Worm (Caenorhabditis elegans) whole organism, L2 larva: ENCODE measurements around the gene C17G1.14.

Source experiments
- C34F6.9 ChIP-seq: fragments of 150-350 bp; optimal IDR thresholded peaks from 2 replicates; lab custom pipeline; 2014; ENCODE audit warnings: missing biosample characterization, missing genetic modification characterization
- F13H6.1 ChIP-seq: sonication (generic microtip); optimal IDR thresholded peaks from 2 replicates; lab custom pipeline; 2016; ENCODE audit warnings: missing genetic modification characterization, missing compliant biosample characterization
- R02D3.7 ChIP-seq: fragments of 150-350 bp; optimal IDR thresholded peaks from 2 replicates; lab custom pipeline; 2014; ENCODE audit warnings: missing biosample characterization, missing genetic modification characterization
- Y55F3AM.14 ChIP-seq: fragments of 200-800 bp; sonication (Bioruptor generic); optimal IDR thresholded peaks from 2 replicates; lab custom pipeline; 2018; ENCODE audit warnings: mild to moderate bottlenecking, missing genetic modification characterization, missing compliant biosample characterization
- ZK546.5 ChIP-seq: sonication (generic microtip); optimal IDR thresholded peaks from 2 replicates; lab custom pipeline; 2017; ENCODE audit warnings: missing biosample characterization, missing genetic modification characterization
- alr-1 ChIP-seq: fragments of 150-350 bp; optimal IDR thresholded peaks from 2 replicates; lab custom pipeline; 2014; ENCODE audit warnings: missing biosample characterization, missing genetic modification characterization
- aly-2 ChIP-seq: fragments of 150-350 bp; optimal IDR thresholded peaks from 2 replicates; lab custom pipeline; 2014; ENCODE audit warnings: missing biosample characterization, missing genetic modification characterization
- ama-1 ChIP-seq: fragments of 150-350 bp; optimal IDR thresholded peaks from 2 replicates; lab custom pipeline; 2018; ENCODE audit warnings: inconsistent platforms
- blmp-1 ChIP-seq: sonication (generic microtip); optimal IDR thresholded peaks from 2 replicates; lab custom pipeline; 2017; ENCODE audit warnings: missing genetic modification characterization, mild to moderate bottlenecking, missing compliant biosample characterization, antibody characterized with exemption, moderate library complexity; ENCODE audit not compliant: insufficient read depth
- ceh-16 ChIP-seq: fragments of 150-350 bp; optimal IDR thresholded peaks from 2 replicates; lab custom pipeline; 2014; ENCODE audit warnings: missing biosample characterization, missing genetic modification characterization
- ceh-82 ChIP-seq: fragments of 150-350 bp; optimal IDR thresholded peaks from 2 replicates; lab custom pipeline; 2014; ENCODE audit warnings: missing biosample characterization, missing genetic modification characterization
- crh-2 ChIP-seq: sonication (generic microtip); optimal IDR thresholded peaks from 2 replicates; lab custom pipeline; 2017; ENCODE audit warnings: missing biosample characterization, missing genetic modification characterization
- dmd-4 ChIP-seq: sonication (generic microtip); optimal IDR thresholded peaks from 2 replicates; lab custom pipeline; 2017; ENCODE audit warnings: missing biosample characterization, missing genetic modification characterization
- egl-27 ChIP-seq: sonication (generic microtip); optimal IDR thresholded peaks from 3 replicates; lab custom pipeline; 2017; ENCODE audit warnings: missing biosample characterization, missing genetic modification reagents, missing genetic modification characterization
- elt-3 ChIP-seq: sonication (generic microtip); optimal IDR thresholded peaks from 2 replicates; lab custom pipeline; 2017; ENCODE audit warnings: missing biosample characterization, missing genetic modification characterization
- fos-1 ChIP-seq: fragments of 150-350 bp; optimal IDR thresholded peaks from 2 replicates; lab custom pipeline; 2014; ENCODE audit warnings: missing biosample characterization, missing genetic modification characterization
- lin-11 ChIP-seq: fragments of 150-350 bp; sonication (generic microtip); optimal IDR thresholded peaks from 2 replicates; lab custom pipeline; 2014; ENCODE audit warnings: missing biosample characterization, missing genetic modification characterization, inconsistent platforms, mixed read lengths
- lin-39 ChIP-seq: fragments of 150-350 bp; optimal IDR thresholded peaks from 2 replicates; lab custom pipeline; 2014; ENCODE audit warnings: missing biosample characterization, missing genetic modification reagents, missing genetic modification characterization
- lsy-2 ChIP-seq, 2 experiments: fragments of 150-350 bp in 1 of 2; sonication (generic microtip) in 1 of 2; optimal IDR thresholded peaks; 2 replicates each; lab custom pipeline; 2014 to 2017; ENCODE audit warnings: missing biosample characterization in 2 of 2, missing genetic modification characterization in 2 of 2
- mab-5 ChIP-seq: fragments of 150-350 bp; optimal IDR thresholded peaks from 2 replicates; lab custom pipeline; 2014; ENCODE audit warnings: missing biosample characterization, missing genetic modification characterization
- mbf-1 ChIP-seq: sonication (generic microtip); optimal IDR thresholded peaks from 2 replicates; lab custom pipeline; 2017; ENCODE audit warnings: missing biosample characterization, missing genetic modification characterization
- mdl-1 ChIP-seq, 2 experiments: fragments of 150-350 bp in 1 of 2; sonication (generic microtip) in 1 of 2; optimal IDR thresholded peaks; 2 replicates each; lab custom pipeline; 2017; ENCODE audit warnings: missing biosample characterization in 2 of 2, missing genetic modification characterization in 2 of 2
- nhr-10 ChIP-seq: sonication (generic microtip); optimal IDR thresholded peaks from 2 replicates; lab custom pipeline; 2017; ENCODE audit warnings: missing biosample characterization, missing genetic modification characterization
- nhr-11 ChIP-seq: fragments of 150-350 bp; optimal IDR thresholded peaks from 2 replicates; lab custom pipeline; 2014; ENCODE audit warnings: missing biosample characterization, missing genetic modification characterization
- nhr-12 ChIP-seq: fragments of 150-350 bp; optimal IDR thresholded peaks from 2 replicates; lab custom pipeline; 2014; ENCODE audit warnings: missing biosample characterization, missing genetic modification characterization
- nhr-129 ChIP-seq: fragments of 150-350 bp; optimal IDR thresholded peaks from 2 replicates; lab custom pipeline; 2014; ENCODE audit warnings: missing biosample characterization, missing genetic modification characterization
- nhr-21 ChIP-seq: fragments of 150-350 bp; optimal IDR thresholded peaks from 2 replicates; lab custom pipeline; 2014; ENCODE audit warnings: missing biosample characterization, missing genetic modification characterization
- nhr-23 ChIP-seq: fragments of 150-350 bp; optimal IDR thresholded peaks from 2 replicates; lab custom pipeline; 2014; ENCODE audit warnings: missing biosample characterization, missing genetic modification reagents, missing genetic modification characterization
- nhr-237 ChIP-seq: fragments of 150-350 bp; optimal IDR thresholded peaks from 2 replicates; lab custom pipeline; 2014; ENCODE audit warnings: missing biosample characterization, missing genetic modification characterization
- nhr-25 ChIP-seq: fragments of 150-350 bp; sonication (generic microtip); optimal IDR thresholded peaks from 3 replicates; lab custom pipeline; 2014; ENCODE audit warnings: missing biosample characterization, missing genetic modification characterization
- nhr-6 ChIP-seq: fragments of 150-350 bp; optimal IDR thresholded peaks from 2 replicates; lab custom pipeline; 2014; ENCODE audit warnings: missing biosample characterization, missing genetic modification characterization
- nhr-77 ChIP-seq: fragments of 150-350 bp; optimal IDR thresholded peaks from 2 replicates; lab custom pipeline; 2014; ENCODE audit warnings: missing biosample characterization, missing genetic modification characterization
- peb-1 ChIP-seq: fragments of 150-350 bp; optimal IDR thresholded peaks from 2 replicates; lab custom pipeline; 2014; ENCODE audit warnings: missing biosample characterization, missing genetic modification characterization
- sem-4 ChIP-seq: fragments of 150-350 bp; optimal IDR thresholded peaks from 2 replicates; lab custom pipeline; 2014; ENCODE audit warnings: missing biosample characterization, missing genetic modification reagents, missing genetic modification characterization
- skn-1 ChIP-seq: sonication (generic microtip); optimal IDR thresholded peaks from 2 replicates; lab custom pipeline; 2017; ENCODE audit warnings: missing biosample characterization, missing genetic modification characterization
- sma-3 ChIP-seq: sonication (generic microtip); optimal IDR thresholded peaks from 2 replicates; lab custom pipeline; 2016; ENCODE audit warnings: missing genetic modification reagents, missing genetic modification characterization, missing compliant biosample characterization
- snpc-4 ChIP-seq: fragments of 150-350 bp; optimal IDR thresholded peaks from 2 replicates; lab custom pipeline; 2014; ENCODE audit warnings: missing biosample characterization, missing genetic modification characterization
- unc-39 ChIP-seq: fragments of 150-350 bp; optimal IDR thresholded peaks from 2 replicates; lab custom pipeline; 2014; ENCODE audit warnings: missing biosample characterization, missing genetic modification characterization
- unc-55 ChIP-seq: fragments of 150-350 bp; sonication (generic microtip); optimal IDR thresholded peaks from 3 replicates; lab custom pipeline; 2014; ENCODE audit warnings: missing biosample characterization, missing genetic modification reagents, missing genetic modification characterization
- unc-62 ChIP-seq: fragments of 150-350 bp; optimal IDR thresholded peaks from 2 replicates; lab custom pipeline; 2014; ENCODE audit warnings: missing biosample characterization, missing genetic modification reagents, missing genetic modification characterization
- ztf-1 ChIP-seq: fragments of 200-800 bp; sonication (Bioruptor generic); conservative IDR thresholded peaks from 2 replicates; pipeline ENCODE4 v1.3.6; 2022; ENCODE audit warnings: missing genetic modification characterization, missing compliant biosample characterization
- ztf-11 ChIP-seq: sonication (generic microtip); optimal IDR thresholded peaks from 2 replicates; lab custom pipeline; 2017; ENCODE audit warnings: missing biosample characterization, missing genetic modification characterization
- ztf-4 ChIP-seq: fragments of 150-350 bp; optimal IDR thresholded peaks from 2 replicates; lab custom pipeline; 2014; ENCODE audit warnings: missing biosample characterization, missing genetic modification characterization

C17G1.14 gene

ce11 chrX:9921257-9921656 is 17.4 kb upstream of the C17G1.14 start, which contains the start of gene C17G1.2:
Gene C17G1.2 (plus strand): TSS chrX:9921557.
- no peak for TF ChIP-seq nhr-129 (tag; lab: Kevin White, UChicago)
- TF ChIP-seq nhr-6 = no peak
- TF ChIP-seq mab-5 (tag; lab: Kevin White, UChicago) = no peak
- TF ChIP-seq F13H6.1 (tag; lab: Kevin White, UChicago) = no peak
- TF ChIP-seq nhr-11 = no peak
- TF ChIP-seq alr-1 (tag; lab: Kevin White, UChicago) = no peak
- TF ChIP-seq fos-1 (tag; lab: Kevin White, UChicago) = no peak
- TF ChIP-seq skn-1 (tag; lab: Kevin White, UChicago) = no peak
- TF ChIP-seq egl-27 (tag; lab: Kevin White, UChicago) = no peak
- no peak for TF ChIP-seq ztf-1 (GFP tag; lab: Robert Waterston, UW)
- TF ChIP-seq ztf-11 = no peak
- no peak for TF ChIP-seq elt-3 (tag; lab: Kevin White, UChicago)
- no peak for TF ChIP-seq sem-4 (tag; lab: Kevin White, UChicago)
- no peak for TF ChIP-seq nhr-12 (tag; lab: Kevin White, UChicago)
- TF ChIP-seq ztf-4 = no peak
- no peak for TF ChIP-seq lin-11 (tag; lab: Kevin White, UChicago)
- no peak for TF ChIP-seq crh-2 (tag; lab: Kevin White, UChicago)

- TF ChIP-seq mab-5 (tag; lab: Kevin White, UChicago) = no peak
- TF ChIP-seq fos-1 (tag; lab: Kevin White, UChicago) = peak; percentile 69
- TF ChIP-seq, all 48 proteins: peak for 1
These were observed 13.7 kb upstream of the C17G1.14 start, which contains the start of gene ugt-23 for ce11 chrX:9924962-9925361. Gene ugt-23 (minus strand): TSS chrX:9925173.

- no peak for TF ChIP-seq dmd-4 (tag; lab: Kevin White, UChicago)
- TF ChIP-seq peb-1 (tag; lab: Kevin White, UChicago) = no peak
- TF ChIP-seq nhr-21 = peak; percentile 29
- TF ChIP-seq R02D3.7 (tag; lab: Kevin White, UChicago) = no peak
- no peak for TF ChIP-seq skn-1 (tag; lab: Kevin White, UChicago)
- TF ChIP-seq ama-1 (lab: Kevin White, UChicago) = no peak
- TF ChIP-seq lin-39 (tag; lab: Kevin White, UChicago) = no peak
- TF ChIP-seq C34F6.9 (tag; lab: Kevin White, UChicago) = peak; percentile 30
These were observed 10.6 kb upstream of the C17G1.14 start for ce11 chrX:9927993-9928392.

ce11 chrX:9931362-9931761 is 7.3 kb upstream of the C17G1.14 start, which contains the start of gene nra-3:
Gene nra-3 (minus strand): TSS chrX:9931462.
- TF ChIP-seq dmd-4 (tag; lab: Kevin White, UChicago) (no peak), F13H6.1 (tag; lab: Kevin White, UChicago) (peak; percentile 17)
- TF ChIP-seq, all 48 proteins: peak for 1

ce11 chrX:9932226-9932773 is 6.3 kb upstream of the C17G1.14 start, which contains the start of gene tsp-21:
Gene tsp-21 (plus strand): TSS chrX:9932371.
- TF ChIP-seq sma-3 (GFP tag; lab: Kevin White, UChicago) (peak; percentile 79), C34F6.9 (tag; lab: Kevin White, UChicago) (peak; percentile 77), aly-2 (tag; lab: Kevin White, UChicago) (no peak), nhr-10 (tag; lab: Kevin White, UChicago) (no peak), ceh-82 (tag; lab: Kevin White, UChicago) (no peak), unc-62 (no peak), elt-3 (tag; lab: Kevin White, UChicago) (no peak), fos-1 (tag; lab: Kevin White, UChicago) (peak; percentile 96), ceh-16 (tag; lab: Kevin White, UChicago) (peak; percentile 62), egl-27 (tag; lab: Kevin White, UChicago) (peak; percentile 68), nhr-237 (tag; lab: Kevin White, UChicago) (no peak), peb-1 (tag; lab: Kevin White, UChicago) (no peak), nhr-21 (peak; percentile 75), ztf-11 (no peak), lin-11 (tag; lab: Kevin White, UChicago) (peak; percentile 62), skn-1 (tag; lab: Kevin White, UChicago) (no peak), Y55F3AM.14 (GFP tag; lab: Kevin White, UChicago) (peak; percentile 41), F13H6.1 (tag; lab: Kevin White, UChicago) (peak; percentile 85), blmp-1 (tag; lab: Kevin White, UChicago) (peak; percentile 40), nhr-129 (tag; lab: Kevin White, UChicago) (peak; percentile 97), ztf-4 (peak; percentile 4), mbf-1 (tag; lab: Kevin White, UChicago) (no peak), nhr-23 (tag; lab: Kevin White, UChicago) (no peak), mdl-1 (tag; optimal IDR thresholded peaks at IDR 0.05; lab: Kevin White, UChicago) (peak in 1 of 2 experiments; percentile 21), snpc-4 (tag; lab: Kevin White, UChicago) (no peak), nhr-6 (no peak), nhr-25 (tag; lab: Kevin White, UChicago) (peak; percentile 87), ZK546.5 (tag; lab: Kevin White, UChicago) (no peak), dmd-4 (tag; lab: Kevin White, UChicago) (no peak), nhr-77 (tag; lab: Kevin White, UChicago) (no peak), ztf-1 (GFP tag; lab: Robert Waterston, UW) (no peak), unc-39 (tag; lab: Kevin White, UChicago) (no peak), lsy-2 (tag; optimal IDR thresholded peaks at IDR 0.05; lab: Kevin White, UChicago) (peak; percentile 42 to 67), unc-55 (GFP tag; lab: Kevin White, UChicago) (peak; percentile 64)
